Fruit fly (Drosophila melanogaster): ENCODE results near the gene Lsd-2.

dm6 chrX:15070811-15071479, 5.1 kb downstream of the Lsd-2 start:
- TF ChIP-seq CG10321 (GFP tag; IDR thresholded peaks at IDR 0.05) (no peak), CG31388 (GFP tag; optimal IDR thresholded peaks at IDR 0.05) (no peak), CG1647 (GFP tag; optimal IDR thresholded peaks at IDR 0.05) (no peak), fru (optimal IDR thresholded peaks at IDR 0.05) (no peak), CG14014 (GFP tag; IDR thresholded peaks at IDR 0.05) (no peak), MTF-1 (GFP tag; optimal IDR thresholded peaks at IDR 0.05; ENCODE audit: borderline replicate concordance) (no peak)
